Worm (Caenorhabditis elegans) whole organism, L3 larva: ENCODE measurements around the gene M199.2.
"Not testable (repeated sequence)": the region's sequence is repeated elsewhere in the genome, so short reads cannot be mapped to it uniquely, and the experiment has no call there.

Source experiments
- aly-2 ChIP-seq: fragments of 150-350 bp; optimal IDR thresholded peaks from 2 replicates; lab custom pipeline; 2014; ENCODE audit warnings: missing biosample characterization, missing genetic modification characterization
- ama-1 ChIP-seq: fragments of 150-350 bp; optimal IDR thresholded peaks from 2 replicates; lab custom pipeline; 2018
- ceh-16 ChIP-seq: sonication (generic microtip); optimal IDR thresholded peaks from 2 replicates; lab custom pipeline; 2017; ENCODE audit warnings: missing biosample characterization, missing genetic modification characterization
- ceh-82 ChIP-seq: fragments of 150-350 bp; optimal IDR thresholded peaks from 2 replicates; lab custom pipeline; 2014; ENCODE audit warnings: missing biosample characterization, missing genetic modification characterization
- ceh-9 ChIP-seq: sonication (generic microtip); optimal IDR thresholded peaks from 2 replicates; lab custom pipeline; 2018; ENCODE audit warnings: missing biosample characterization, missing genetic modification characterization
- daf-12 ChIP-seq: fragments of 150-350 bp; optimal IDR thresholded peaks from 2 replicates; lab custom pipeline; 2014; ENCODE audit warnings: missing biosample characterization, missing genetic modification reagents, missing genetic modification characterization
- egl-27 ChIP-seq: sonication (generic microtip); optimal IDR thresholded peaks from 4 replicates; lab custom pipeline; 2017; ENCODE audit warnings: missing biosample characterization, missing genetic modification reagents, missing genetic modification characterization
- egl-5 ChIP-seq: fragments of 150-350 bp; optimal IDR thresholded peaks from 2 replicates; lab custom pipeline; 2017; ENCODE audit warnings: missing biosample characterization, missing genetic modification reagents, missing genetic modification characterization, inconsistent platforms
- elt-2 ChIP-seq: sonication (generic microtip); optimal IDR thresholded peaks from 2 replicates; lab custom pipeline; 2016; ENCODE audit warnings: missing genetic modification reagents, mild to moderate bottlenecking, missing genetic modification characterization, missing compliant biosample characterization
- elt-3 ChIP-seq, 3 experiments: fragments of 150-350 bp in 1 of 3; sonication (generic microtip) in 2 of 3; optimal IDR thresholded peaks; 2 replicates in 2 of 3; 4 replicates in 1 of 3; lab custom pipeline; 2014 to 2017; ENCODE audit warnings: missing biosample characterization in 3 of 3, missing genetic modification characterization in 3 of 3
- eor-1 ChIP-seq, 2 experiments: fragments of 150-350 bp; optimal IDR thresholded peaks; 2 replicates each; lab custom pipeline; 2014 to 2018; ENCODE audit warnings: missing biosample characterization in 2 of 2, missing genetic modification characterization in 2 of 2
- fkh-10 ChIP-seq: sonication (generic microtip); optimal IDR thresholded peaks from 2 replicates; lab custom pipeline; 2017; ENCODE audit warnings: missing biosample characterization, missing genetic modification reagents, missing genetic modification characterization
- fkh-2 ChIP-seq: fragments of 150-350 bp; optimal IDR thresholded peaks from 2 replicates; lab custom pipeline; 2014; ENCODE audit warnings: missing biosample characterization, missing genetic modification reagents, missing genetic modification characterization
- hmg-11 ChIP-seq: sonication (generic microtip); optimal IDR thresholded peaks from 2 replicates; lab custom pipeline; 2016; ENCODE audit warnings: missing genetic modification characterization, missing compliant biosample characterization
- jun-1 ChIP-seq: fragments of 150-350 bp; optimal IDR thresholded peaks from 2 replicates; lab custom pipeline; 2014; ENCODE audit warnings: missing biosample characterization, missing genetic modification reagents, missing genetic modification characterization
- lin-39 ChIP-seq: fragments of 150-350 bp; optimal IDR thresholded peaks from 2 replicates; lab custom pipeline; 2018; ENCODE audit warnings: missing biosample characterization, missing genetic modification reagents, missing genetic modification characterization
- lsy-12 ChIP-seq: sonication (generic microtip); optimal IDR thresholded peaks from 2 replicates; lab custom pipeline; 2016; ENCODE audit warnings: mild to moderate bottlenecking, missing genetic modification characterization, missing compliant biosample characterization
- mdl-1 ChIP-seq: fragments of 150-350 bp; optimal IDR thresholded peaks from 2 replicates; lab custom pipeline; 2014; ENCODE audit warnings: missing biosample characterization, missing genetic modification characterization
- nfya-1 ChIP-seq: sonication (generic microtip); optimal IDR thresholded peaks from 2 replicates; lab custom pipeline; 2017; ENCODE audit warnings: missing genetic modification characterization, mild to moderate bottlenecking, missing compliant biosample characterization, antibody characterized with exemption, moderate library complexity; ENCODE audit not compliant: insufficient read depth
- nhr-11 ChIP-seq: fragments of 150-350 bp; optimal IDR thresholded peaks from 2 replicates; lab custom pipeline; 2014; ENCODE audit warnings: missing biosample characterization, missing genetic modification characterization
- nhr-12 ChIP-seq: fragments of 150-350 bp; optimal IDR thresholded peaks from 2 replicates; lab custom pipeline; 2014; ENCODE audit warnings: missing biosample characterization, missing genetic modification characterization
- nhr-23 ChIP-seq: fragments of 150-350 bp; optimal IDR thresholded peaks from 2 replicates; lab custom pipeline; 2014; ENCODE audit warnings: missing biosample characterization, missing genetic modification reagents, missing genetic modification characterization
- nhr-237 ChIP-seq: fragments of 150-350 bp; optimal IDR thresholded peaks from 2 replicates; lab custom pipeline; 2014; ENCODE audit warnings: missing biosample characterization, missing genetic modification characterization
- nhr-25 ChIP-seq: sonication (generic microtip); optimal IDR thresholded peaks from 2 replicates; lab custom pipeline; 2017; ENCODE audit warnings: missing biosample characterization, missing genetic modification characterization
- nhr-28 ChIP-seq: fragments of 150-350 bp; optimal IDR thresholded peaks from 2 replicates; lab custom pipeline; 2014; ENCODE audit warnings: missing biosample characterization, missing genetic modification characterization
- nhr-67 ChIP-seq: fragments of 150-350 bp; optimal IDR thresholded peaks from 2 replicates; lab custom pipeline; 2014; ENCODE audit warnings: missing biosample characterization, missing genetic modification characterization
- nhr-77 ChIP-seq: fragments of 150-350 bp; optimal IDR thresholded peaks from 2 replicates; lab custom pipeline; 2014; ENCODE audit warnings: missing biosample characterization, missing genetic modification characterization
- pha-4 ChIP-seq: fragments of 150-350 bp; optimal IDR thresholded peaks from 2 replicates; lab custom pipeline; 2014; ENCODE audit warnings: missing biosample characterization, missing genetic modification reagents, missing genetic modification characterization
- pqm-1 ChIP-seq: fragments of 150-350 bp; optimal IDR thresholded peaks from 2 replicates; lab custom pipeline; 2017; ENCODE audit warnings: missing biosample characterization, missing genetic modification characterization, inconsistent platforms
- sea-2 ChIP-seq: fragments of 150-350 bp; sonication (generic microtip); optimal IDR thresholded peaks from 4 replicates; lab custom pipeline; 2014; ENCODE audit warnings: missing biosample characterization, missing genetic modification reagents, missing genetic modification characterization
- skn-1 ChIP-seq: fragments of 150-350 bp; optimal IDR thresholded peaks from 2 replicates; lab custom pipeline; 2014; ENCODE audit warnings: missing biosample characterization, missing genetic modification characterization
- snpc-4 ChIP-seq: fragments of 150-350 bp; optimal IDR thresholded peaks from 2 replicates; lab custom pipeline; 2014; ENCODE audit warnings: missing biosample characterization, missing genetic modification characterization
- tbx-2 ChIP-seq: sonication (generic microtip); optimal IDR thresholded peaks from 2 replicates; lab custom pipeline; 2016; ENCODE audit warnings: mild to moderate bottlenecking, missing genetic modification characterization, missing compliant biosample characterization
- unc-62 ChIP-seq: fragments of 150-350 bp; sonication (generic microtip); optimal IDR thresholded peaks from 4 replicates; lab custom pipeline; 2014; ENCODE audit warnings: missing biosample characterization, missing genetic modification reagents, missing genetic modification characterization
- ztf-4 ChIP-seq: fragments of 150-350 bp; optimal IDR thresholded peaks from 2 replicates; lab custom pipeline; 2014; ENCODE audit warnings: missing biosample characterization, missing genetic modification characterization

The M199.2 gene

ce11 chrIV:15126021-15126420 lies 17.4 kb downstream of the M199.2 start, which contains the start of gene clec-190:
Gene clec-190 (minus strand): TSS chrIV:15126121.
- TF ChIP-seq pha-4 (tag; lab: Kevin White, UChicago) (no peak), nhr-237 (tag; lab: Kevin White, UChicago) (no peak), aly-2 (tag; lab: Kevin White, UChicago) (no peak), nhr-11 (tag; lab: Kevin White, UChicago) (no peak), nhr-12 (tag; lab: Kevin White, UChicago) (no peak), jun-1 (no peak), ztf-4 (tag; lab: Kevin White, UChicago) (no peak), fkh-10 (GFP tag; lab: Kevin White, UChicago) (no peak), nhr-77 (tag; lab: Kevin White, UChicago) (no peak), nhr-28 (no peak), hmg-11 (tag; lab: Kevin White, UChicago) (no peak), elt-3 (tag; optimal IDR thresholded peaks at IDR 0.05; lab: Kevin White, UChicago) (no peak), pqm-1 (tag; lab: Kevin White, UChicago) (no peak), lin-39 (tag; lab: Kevin White, UChicago) (no peak), egl-27 (tag; lab: Kevin White, UChicago) (no peak), snpc-4 (tag; lab: Kevin White, UChicago) (no peak), nhr-67 (tag; lab: Kevin White, UChicago) (no peak), egl-5 (tag; lab: Kevin White, UChicago) (no peak), nhr-23 (tag; lab: Kevin White, UChicago) (no peak), skn-1 (tag; lab: Kevin White, UChicago) (no peak)

- TF ChIP-seq elt-2 (tag; lab: Kevin White, UChicago) (no peak), nhr-12 (tag; lab: Kevin White, UChicago) (no peak)
These were observed 19.2 kb downstream of the M199.2 start, which contains the start of gene M199.9 for ce11 chrIV:15127731-15128130. Gene M199.9 (minus strand): TSS chrIV:15127831.

ce11 chrIV:15131697-15132096 lies 23.1 kb downstream of the M199.2 start, which contains the start of gene col-135:
Gene col-135 (minus strand): TSS chrIV:15131797.
- TF ChIP-seq aly-2 (tag; lab: Kevin White, UChicago) (no peak), mdl-1 (tag; lab: Kevin White, UChicago) (no peak), eor-1 (tag; optimal IDR thresholded peaks at IDR 0.05; lab: Kevin White, UChicago) (no peak), nhr-11 (tag; lab: Kevin White, UChicago) (no peak), hmg-11 (tag; lab: Kevin White, UChicago) (no peak), fkh-2 (tag; lab: Kevin White, UChicago) (no peak), egl-27 (tag; lab: Kevin White, UChicago) (no peak), ztf-4 (tag; lab: Kevin White, UChicago) (no peak), nhr-28 (no peak)

ce11 chrIV:15133899-15134298 lies 25.3 kb downstream of the M199.2 start, which contains the start of gene M199.8:
Gene M199.8 (minus strand): TSS chrIV:15133999.
- TF ChIP-seq lsy-12; ama-1 (lab: Kevin White, UChicago); nhr-25 (tag; lab: Kevin White, UChicago): not testable (repeated sequence)

ce11 chrIV:15140832-15141231 lies 32.3 kb downstream of the M199.2 start, which contains the start of gene srg-51:
Gene srg-51 (minus strand): TSS chrIV:15140932.
- no peak for TF ChIP-seq jun-1
- TF ChIP-seq tbx-2, result no peak
- TF ChIP-seq ceh-82 (tag; lab: Kevin White, UChicago), result no peak
- no peak for TF ChIP-seq nhr-67 (tag; lab: Kevin White, UChicago)
- TF ChIP-seq nfya-1 (tag; lab: Kevin White, UChicago), result no peak
- TF ChIP-seq snpc-4 (tag; lab: Kevin White, UChicago), result no peak
- TF ChIP-seq nhr-28, result no peak
- no peak for TF ChIP-seq sea-2 (GFP tag; lab: Kevin White, UChicago)
- TF ChIP-seq mdl-1 (tag; lab: Kevin White, UChicago), result no peak
- TF ChIP-seq aly-2 (tag; lab: Kevin White, UChicago), result no peak
- no peak for TF ChIP-seq eor-1 (tag; optimal IDR thresholded peaks at IDR 0.05; lab: Kevin White, UChicago)
- TF ChIP-seq ceh-9, result no peak
- no peak for TF ChIP-seq daf-12 (tag; lab: Kevin White, UChicago)
- TF ChIP-seq ztf-4 (tag; lab: Kevin White, UChicago), result no peak
- no peak for TF ChIP-seq ceh-16 (tag; lab: Kevin White, UChicago)
- no peak for TF ChIP-seq pqm-1 (tag; lab: Kevin White, UChicago)
- TF ChIP-seq unc-62 (GFP tag; lab: Kevin White, UChicago), result no peak
